Worm (Caenorhabditis elegans): ENCODE measurements around the gene polq-1.
A peak's percentile ranks its signal among the peaks of the same experiment; 100 is the strongest.

DNA sequence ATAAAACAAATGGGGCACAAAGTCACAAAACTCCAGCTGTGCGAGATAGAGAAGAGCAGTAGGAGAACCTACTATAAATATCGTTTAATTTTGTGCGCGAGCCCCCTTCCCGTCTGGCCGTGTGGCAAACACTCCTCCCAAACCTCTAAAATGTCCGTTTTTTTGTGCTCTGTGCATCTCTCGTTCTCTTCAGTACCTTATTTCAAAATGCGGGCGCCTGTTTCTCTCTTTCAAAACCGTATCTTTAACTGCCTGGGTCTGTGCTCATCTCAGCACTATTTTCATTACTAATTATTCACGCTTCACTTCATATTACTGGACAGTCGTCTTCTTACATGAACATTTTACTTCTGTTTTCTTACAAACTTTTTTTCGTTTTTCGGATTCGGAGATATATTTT is 7.1 kb upstream of the polq-1 start:
- TF ChIP-seq pqm-1 (tag; optimal IDR thresholded peaks at IDR 0.05): peak; percentile 18
- no peak for TF ChIP-seq nhr-237 (tag; optimal IDR thresholded peaks at IDR 0.05)
- no peak for TF ChIP-seq nhr-76 (tag; optimal IDR thresholded peaks at IDR 0.05)
- no peak for TF ChIP-seq ceh-28 (tag; optimal IDR thresholded peaks at IDR 0.05)
- no peak for TF ChIP-seq mdl-1 (tag; optimal IDR thresholded peaks at IDR 0.05)
- TF ChIP-seq unc-62 (GFP tag; optimal IDR thresholded peaks at IDR 0.05): no peak
- no peak for TF ChIP-seq zag-1 (tag; optimal IDR thresholded peaks at IDR 0.05)
- TF ChIP-seq snpc-4 (tag; optimal IDR thresholded peaks at IDR 0.05): no peak
- TF ChIP-seq nhr-12 (tag; optimal IDR thresholded peaks at IDR 0.05): no peak
- no peak for TF ChIP-seq egl-27 (tag; optimal IDR thresholded peaks at IDR 0.05)
- no peak for TF ChIP-seq fos-1 (tag; optimal IDR thresholded peaks at IDR 0.05)
- TF ChIP-seq nhr-11 (tag; optimal IDR thresholded peaks at IDR 0.05): no peak

Measured in whole organism, L3 larva.